Fruit fly (Drosophila melanogaster) S2 (cell line): Measurements from ENCODE around the gene CG7458.

Experiments used
- CG8478 ChIP-seq: fragments of >200 bp; optimal IDR thresholded peaks from 2 replicates; lab custom pipeline; 2018
- CTCF ChIP-seq, 2 experiments: fragments of >200 bp; optimal IDR thresholded peaks; 2 replicates each; lab custom pipeline; 2018

dm6 chr3L:21961892-21962518 is 7.1 kb downstream of the CG7458 start, which contains the start of gene Chs2:
- TF ChIP-seq CG8478 (lab: Kevin White, UChicago) (no peak), CTCF (optimal IDR thresholded peaks at IDR 0.05; lab: Kevin White, UChicago) (no peak)
